Worm (Caenorhabditis elegans) whole organism, late embryonic: ENCODE data around the gene F22E5.12.
"Not testable (repeated sequence)": the region's sequence is repeated elsewhere in the genome, so short reads cannot be mapped to it uniquely, and the experiment has no call there.

Source experiments
- C08G9.2 ChIP-seq: sonication (generic microtip); optimal IDR thresholded peaks from 2 replicates; lab custom pipeline; 2016; ENCODE audit warnings: mild to moderate bottlenecking, missing genetic modification characterization, moderate library complexity, missing compliant biosample characterization
- C38D4.7 ChIP-seq: fragments of 200-800 bp; sonication (Bioruptor generic); optimal IDR thresholded peaks from 2 replicates; lab custom pipeline; 2018; ENCODE audit warnings: mild to moderate bottlenecking, missing genetic modification characterization, moderate library complexity, missing compliant biosample characterization
- K02D7.2 ChIP-seq: sonication (generic microtip); optimal IDR thresholded peaks from 2 replicates; lab custom pipeline; 2017; ENCODE audit warnings: mild to moderate bottlenecking, missing genetic modification characterization, missing compliant biosample characterization
- T23F11.4 ChIP-seq: fragments of 200-800 bp; sonication (Bioruptor generic); optimal IDR thresholded peaks from 2 replicates; lab custom pipeline; 2018; ENCODE audit warnings: mild to moderate bottlenecking, missing genetic modification characterization, missing compliant biosample characterization
- Y22D7AL.16 ChIP-seq: sonication (generic microtip); optimal IDR thresholded peaks from 2 replicates; lab custom pipeline; 2016; ENCODE audit warnings: missing genetic modification characterization, missing compliant biosample characterization
- ahr-1 ChIP-seq: sonication (generic microtip); optimal IDR thresholded peaks from 2 replicates; lab custom pipeline; 2016; ENCODE audit warnings: missing genetic modification characterization, missing compliant biosample characterization
- ama-1 ChIP-seq: fragments of 150-350 bp; optimal IDR thresholded peaks from 2 replicates; lab custom pipeline; 2014
- ceh-14 ChIP-seq: sonication (generic microtip); optimal IDR thresholded peaks from 2 replicates; lab custom pipeline; 2016; ENCODE audit warnings: missing genotype, missing genetic modification characterization, missing compliant biosample characterization
- ceh-19 ChIP-seq: fragments of 200-800 bp; sonication (Bioruptor generic); optimal IDR thresholded peaks from 2 replicates; lab custom pipeline; 2018; ENCODE audit warnings: mild to moderate bottlenecking, missing genetic modification characterization, missing compliant biosample characterization
- ceh-31 ChIP-seq: sonication (generic microtip); optimal IDR thresholded peaks from 2 replicates; lab custom pipeline; 2016; ENCODE audit warnings: missing genetic modification characterization, missing compliant biosample characterization
- ceh-34 ChIP-seq: sonication (generic microtip); optimal IDR thresholded peaks from 2 replicates; lab custom pipeline; 2016; ENCODE audit warnings: mild to moderate bottlenecking, missing genetic modification characterization, missing compliant biosample characterization
- ceh-45 ChIP-seq: fragments of 200-800 bp; sonication (Bioruptor generic); IDR thresholded peaks from 2 replicates; pipeline ENCODE4 v1.3.6; 2022; ENCODE audit warnings: missing genetic modification reagents, missing genetic modification characterization, missing compliant biosample characterization
- ceh-48 ChIP-seq: sonication (generic microtip); optimal IDR thresholded peaks from 2 replicates; lab custom pipeline; 2016; ENCODE audit warnings: missing genetic modification characterization, inconsistent platforms, missing compliant biosample characterization
- ceh-9 ChIP-seq: sonication (generic microtip); optimal IDR thresholded peaks from 2 replicates; lab custom pipeline; 2016; ENCODE audit warnings: mild to moderate bottlenecking, missing genetic modification characterization, inconsistent platforms, missing compliant biosample characterization
- dmd-4 ChIP-seq: sonication (generic microtip); optimal IDR thresholded peaks from 2 replicates; lab custom pipeline; 2016; ENCODE audit warnings: borderline replicate concordance, missing genetic modification characterization, missing compliant biosample characterization
- dve-1 ChIP-seq: sonication (generic microtip); optimal IDR thresholded peaks from 2 replicates; lab custom pipeline; 2017; ENCODE audit warnings: antibody characterized with exemption, mild to moderate bottlenecking, missing genetic modification characterization, missing compliant biosample characterization
- ets-4 ChIP-seq: sonication (generic microtip); optimal IDR thresholded peaks from 2 replicates; lab custom pipeline; 2016; ENCODE audit warnings: missing genetic modification characterization, missing compliant biosample characterization
- eyg-1 ChIP-seq: sonication (generic microtip); optimal IDR thresholded peaks from 2 replicates; lab custom pipeline; 2016; ENCODE audit warnings: missing genotype, missing genetic modification characterization, missing compliant biosample characterization
- fkh-10 ChIP-seq: fragments of 150-350 bp; optimal IDR thresholded peaks from 2 replicates; lab custom pipeline; 2014; ENCODE audit warnings: missing biosample characterization, missing genetic modification reagents, missing genetic modification characterization
- fkh-6 ChIP-seq: sonication (generic microtip); optimal IDR thresholded peaks from 2 replicates; lab custom pipeline; 2016; ENCODE audit warnings: missing genetic modification characterization, missing compliant biosample characterization
- hlh-13 ChIP-seq: fragments of 200-800 bp; sonication (Bioruptor generic); optimal IDR thresholded peaks from 2 replicates; lab custom pipeline; 2018; ENCODE audit warnings: mild to moderate bottlenecking, missing genetic modification characterization, missing compliant biosample characterization
- lin-11 ChIP-seq: fragments of 200-800 bp; sonication (Bioruptor generic); optimal IDR thresholded peaks from 2 replicates; lab custom pipeline; 2018; ENCODE audit warnings: mild to moderate bottlenecking, missing genetic modification characterization, missing compliant biosample characterization
- madf-2 ChIP-seq: sonication (generic microtip); optimal IDR thresholded peaks from 2 replicates; lab custom pipeline; 2017; ENCODE audit warnings: missing genetic modification characterization, missing compliant biosample characterization
- mec-3 ChIP-seq: sonication (generic microtip); optimal IDR thresholded peaks from 2 replicates; lab custom pipeline; 2016; ENCODE audit warnings: borderline replicate concordance, missing genetic modification characterization, missing compliant biosample characterization
- nfya-1 ChIP-seq: sonication (generic microtip); optimal IDR thresholded peaks from 2 replicates; lab custom pipeline; 2017; ENCODE audit warnings: missing genetic modification characterization, mild to moderate bottlenecking, missing compliant biosample characterization, antibody characterized with exemption, moderate library complexity
- nhr-11 ChIP-seq: fragments of 150-350 bp; optimal IDR thresholded peaks from 2 replicates; lab custom pipeline; 2014; ENCODE audit warnings: missing biosample characterization, missing genetic modification characterization
- odd-2 ChIP-seq: sonication (generic microtip); optimal IDR thresholded peaks from 2 replicates; lab custom pipeline; 2017; ENCODE audit warnings: antibody characterized with exemption, mild to moderate bottlenecking, missing genetic modification characterization, missing compliant biosample characterization
- pag-3 ChIP-seq: sonication (generic microtip); optimal IDR thresholded peaks from 2 replicates; lab custom pipeline; 2016; ENCODE audit warnings: missing compliant biosample characterization, missing genetic modification characterization, borderline replicate concordance
- pax-1 ChIP-seq: fragments of 150-350 bp; optimal IDR thresholded peaks from 2 replicates; lab custom pipeline; 2014; ENCODE audit warnings: missing biosample characterization, missing genetic modification characterization
- pha-4 ChIP-seq: fragments of 150-350 bp; optimal IDR thresholded peaks from 2 replicates; lab custom pipeline; 2018; ENCODE audit warnings: missing biosample characterization, missing genetic modification reagents, missing genetic modification characterization
- syd-9 ChIP-seq: sonication (generic microtip); optimal IDR thresholded peaks from 2 replicates; lab custom pipeline; 2016; ENCODE audit warnings: mild to moderate bottlenecking, missing genetic modification characterization, moderate library complexity, missing compliant biosample characterization
- ttx-3 ChIP-seq: sonication (generic microtip); optimal IDR thresholded peaks from 2 replicates; lab custom pipeline; 2016; ENCODE audit warnings: missing genetic modification reagents, missing genetic modification characterization, missing compliant biosample characterization
- unc-3 ChIP-seq, 2 experiments: fragments of 200-800 bp in 1 of 2; sonication (Bioruptor generic) in 1 of 2; sonication (generic microtip) in 1 of 2; conservative IDR thresholded peaks in 1 of 2; optimal IDR thresholded peaks in 1 of 2; 2 replicates each; pipeline versions ENCODE4 v1.3.6 to Lab custom; 2016 to 2022; ENCODE audit warnings: missing compliant biosample characterization in 2 of 2, missing genetic modification characterization in 2 of 2, missing genetic modification reagents in 1 of 2
- unc-42 ChIP-seq: sonication (generic microtip); optimal IDR thresholded peaks from 2 replicates; lab custom pipeline; 2016; ENCODE audit warnings: missing genotype, missing genetic modification characterization, missing compliant biosample characterization
- unc-86 ChIP-seq: sonication (generic microtip); optimal IDR thresholded peaks from 2 replicates; lab custom pipeline; 2016; ENCODE audit warnings: missing genetic modification characterization, missing compliant biosample characterization

F22E5.12 gene

ce11 chrII:2673534-2673933 lies 26.9 kb upstream of the F22E5.12 start, which contains the start of the genes F22E5.20 and F22E5.1:
F22E5.20 (minus strand) TSS chrII:2673634.
F22E5.1 (plus strand) TSS chrII:2673775.
- TF ChIP-seq madf-2 (tag; lab: Kevin White, UChicago); ttx-3 (tag; lab: Kevin White, UChicago); C08G9.2: not testable (repeated sequence)

DNA sequence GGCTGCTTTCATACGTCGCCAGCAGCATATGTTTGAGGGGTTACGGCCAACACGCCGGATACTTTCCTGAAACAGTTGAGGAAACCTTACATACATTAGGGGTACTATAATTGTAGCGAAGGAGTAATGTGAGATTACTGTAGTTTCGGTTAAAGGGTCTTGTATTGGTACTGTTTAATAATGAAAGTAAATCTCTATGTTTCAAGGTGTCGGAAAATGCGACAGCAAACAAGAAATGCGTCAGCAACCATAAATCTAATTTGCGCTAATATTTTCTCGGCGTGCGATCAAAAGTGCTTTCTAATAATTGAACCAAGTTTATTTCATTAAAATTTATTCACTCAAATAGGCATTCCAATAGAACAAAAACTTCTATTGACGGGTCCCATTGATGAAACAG lies 25.7 kb upstream of the F22E5.12 start, which contains the start of gene sri-57:
Gene sri-57, minus strand, starts transcription at position 101 of the 400 bp plus-strand sequence.
- TF ChIP-seq eyg-1; unc-42 (tag; lab: Kevin White, UChicago); odd-2 (tag; lab: Kevin White, UChicago): not testable (repeated sequence)

DNA sequence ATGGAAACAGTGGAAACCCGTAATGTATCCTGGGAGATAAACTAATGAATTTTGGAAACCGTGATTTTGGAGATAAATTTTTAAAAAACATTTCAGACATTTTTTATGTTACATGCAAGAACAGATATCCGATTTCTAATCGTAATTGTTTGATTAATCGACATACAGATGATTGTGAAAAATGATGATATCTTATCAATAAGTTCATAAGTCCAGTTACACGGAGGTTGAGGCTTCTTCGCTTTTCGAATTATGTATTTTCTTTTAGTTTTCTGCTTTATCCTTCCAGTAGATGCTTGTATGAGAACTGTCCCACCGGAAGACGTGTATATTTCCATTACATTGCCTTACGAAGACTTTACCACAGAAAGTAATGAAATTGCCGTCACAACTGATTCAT lies 18.9 kb upstream of the F22E5.12 start, which contains the start of gene F22E5.22:
Gene F22E5.22, plus strand, starts transcription at position 301 of the 400 bp plus-strand sequence.
- TF ChIP-seq Y22D7AL.16 (tag; lab: Kevin White, UChicago) (no peak), syd-9 (tag; lab: Kevin White, UChicago) (no peak), ama-1 (no peak), ahr-1 (tag; lab: Kevin White, UChicago) (no peak), dmd-4 (tag; lab: Kevin White, UChicago) (no peak), ceh-19 (GFP tag; lab: Kevin White, UChicago) (no peak), ceh-34 (tag; lab: Kevin White, UChicago) (no peak), C08G9.2 (no peak), hlh-13 (GFP tag; lab: Kevin White, UChicago) (no peak), nhr-11 (tag; lab: Kevin White, UChicago) (no peak), odd-2 (tag; lab: Kevin White, UChicago) (no peak), C38D4.7 (GFP tag; lab: Kevin White, UChicago) (no peak), ceh-9 (no peak), T23F11.4 (no peak), lin-11 (tag; lab: Kevin White, UChicago) (no peak)

DNA sequence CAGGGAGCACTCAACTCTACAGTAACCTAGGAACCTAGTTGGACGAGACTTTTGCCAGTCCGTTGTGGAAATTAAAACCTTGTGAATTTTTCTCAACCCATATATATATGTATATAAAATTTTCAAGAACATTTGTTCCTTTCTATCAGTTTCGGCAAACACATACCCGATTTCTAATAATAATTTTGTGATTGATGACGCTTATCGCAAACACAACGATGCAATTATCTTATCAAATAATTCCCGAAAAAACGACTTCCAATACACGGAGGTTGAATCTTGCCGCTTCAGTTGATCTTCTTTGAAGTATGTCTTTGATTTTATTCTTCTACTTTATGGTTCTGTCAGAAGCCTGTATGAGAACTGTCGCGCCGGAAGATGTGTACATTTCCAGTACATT lies 18.4 kb upstream of the F22E5.12 start, which contains the start of gene F22E5.2:
Gene F22E5.2, plus strand, starts transcription at position 301 of the 400 bp plus-strand sequence.
- TF ChIP-seq unc-86 (tag; lab: Kevin White, UChicago); nfya-1 (tag; lab: Kevin White, UChicago); C38D4.7 (GFP tag; lab: Kevin White, UChicago): not testable (repeated sequence)

DNA sequence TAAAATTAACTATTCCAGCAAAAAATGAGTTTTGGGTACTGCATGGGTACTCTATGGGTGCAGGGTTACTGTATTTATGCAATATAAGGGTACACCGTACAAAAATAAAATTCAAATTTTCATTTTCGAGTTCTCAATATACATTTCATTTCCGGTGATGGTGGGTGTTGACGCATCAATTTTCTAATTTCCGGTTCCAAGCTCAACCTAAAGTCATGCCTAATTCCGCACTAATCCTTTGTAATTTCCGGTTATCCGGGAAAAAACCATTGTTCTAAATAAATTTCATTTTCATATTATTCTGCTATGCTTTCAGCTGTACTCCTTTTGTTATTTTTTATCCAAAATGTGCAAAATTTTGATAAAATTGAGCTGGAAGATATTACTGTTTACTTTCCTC lies 12.7 kb upstream of the F22E5.12 start, which contains the start of gene gcy-21:
Gene gcy-21, plus strand, starts transcription at position 301 of the 400 bp plus-strand sequence.
- no peak for TF ChIP-seq ceh-48 (tag; lab: Kevin White, UChicago)
- TF ChIP-seq unc-3 (GFP tag; conservative IDR thresholded peaks at IDR 0.05; lab: Robert Waterston, UW): no peak
- no peak for TF ChIP-seq unc-3 (tag; optimal IDR thresholded peaks at IDR 0.05; lab: Kevin White, UChicago)
- TF ChIP-seq dve-1 (tag; lab: Kevin White, UChicago): no peak
- TF ChIP-seq ttx-3 (tag; lab: Kevin White, UChicago): no peak
- TF ChIP-seq pha-4 (tag; lab: Kevin White, UChicago): no peak
- no peak for TF ChIP-seq ceh-31
- TF ChIP-seq lin-11 (tag; lab: Kevin White, UChicago): no peak
- TF ChIP-seq pax-1: no peak
- TF ChIP-seq K02D7.2 (tag; lab: Kevin White, UChicago): no peak
- no peak for TF ChIP-seq ceh-14 (tag; lab: Kevin White, UChicago)
- TF ChIP-seq ets-4: no peak
- TF ChIP-seq mec-3: no peak

DNA sequence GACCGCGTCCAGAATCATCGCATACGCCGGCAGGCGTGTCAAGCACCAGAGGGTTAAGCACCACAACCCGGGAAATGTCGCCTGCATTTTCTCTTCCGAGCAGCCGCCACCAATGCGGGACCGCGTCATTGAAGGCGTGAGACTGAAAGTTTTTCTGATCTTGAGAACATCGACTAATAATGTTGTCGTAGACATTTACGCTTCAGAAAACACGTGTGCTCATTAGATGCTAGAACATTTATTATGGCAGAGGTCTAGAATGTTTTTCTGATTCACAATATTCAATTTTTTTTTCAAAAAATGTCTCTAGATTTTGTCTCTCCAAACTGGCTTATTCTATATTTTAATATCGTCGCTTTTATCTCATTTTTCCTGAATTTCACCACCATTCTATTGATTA lies 9.9 kb upstream of the F22E5.12 start, which contains the start of gene sri-47:
Gene sri-47, plus strand, starts transcription at position 301 of the 400 bp plus-strand sequence.
- no peak for TF ChIP-seq syd-9 (tag; lab: Kevin White, UChicago)
- no peak for TF ChIP-seq eyg-1
- TF ChIP-seq ceh-48 (tag; lab: Kevin White, UChicago): no peak
- no peak for TF ChIP-seq pha-4 (tag; lab: Kevin White, UChicago)
- TF ChIP-seq fkh-6: no peak
- no peak for TF ChIP-seq unc-42 (tag; lab: Kevin White, UChicago)
- no peak for TF ChIP-seq fkh-10
- TF ChIP-seq ceh-45 (GFP tag; lab: Robert Waterston, UW): no peak
- no peak for TF ChIP-seq pag-3
